Worm (Caenorhabditis elegans) whole organism, L3 larva: ENCODE results near the gene cest-17.

Source experiments
- R02D3.7 ChIP-seq: fragments of 150-350 bp; optimal IDR thresholded peaks from 2 replicates; lab custom pipeline; 2014; ENCODE audit warnings: missing biosample characterization, missing genetic modification characterization
- ZK546.5 ChIP-seq: sonication (generic microtip); optimal IDR thresholded peaks from 2 replicates; lab custom pipeline; 2017; ENCODE audit warnings: missing biosample characterization, missing genetic modification characterization
- aly-2 ChIP-seq: fragments of 150-350 bp; optimal IDR thresholded peaks from 2 replicates; lab custom pipeline; 2014; ENCODE audit warnings: missing biosample characterization, missing genetic modification characterization
- ama-1 ChIP-seq: fragments of 150-350 bp; optimal IDR thresholded peaks from 2 replicates; lab custom pipeline; 2018
- ceh-28 ChIP-seq: fragments of 150-350 bp; optimal IDR thresholded peaks from 2 replicates; lab custom pipeline; 2014; ENCODE audit warnings: missing biosample characterization, missing genetic modification reagents, missing genetic modification characterization
- daf-12 ChIP-seq: fragments of 150-350 bp; optimal IDR thresholded peaks from 2 replicates; lab custom pipeline; 2014; ENCODE audit warnings: missing biosample characterization, missing genetic modification reagents, missing genetic modification characterization
- egl-27 ChIP-seq: sonication (generic microtip); optimal IDR thresholded peaks from 4 replicates; lab custom pipeline; 2017; ENCODE audit warnings: missing biosample characterization, missing genetic modification reagents, missing genetic modification characterization
- elt-1 ChIP-seq: fragments of 150-350 bp; optimal IDR thresholded peaks from 2 replicates; lab custom pipeline; 2014; ENCODE audit warnings: missing biosample characterization, missing genetic modification characterization
- elt-2 ChIP-seq: sonication (generic microtip); optimal IDR thresholded peaks from 2 replicates; lab custom pipeline; 2016; ENCODE audit warnings: missing genetic modification reagents, mild to moderate bottlenecking, missing genetic modification characterization, missing compliant biosample characterization
- elt-3 ChIP-seq, 3 experiments: fragments of 150-350 bp in 1 of 3; sonication (generic microtip) in 2 of 3; optimal IDR thresholded peaks; 2 replicates in 2 of 3; 4 replicates in 1 of 3; lab custom pipeline; 2014 to 2017; ENCODE audit warnings: missing biosample characterization in 3 of 3, missing genetic modification characterization in 3 of 3
- hmg-11 ChIP-seq: sonication (generic microtip); optimal IDR thresholded peaks from 2 replicates; lab custom pipeline; 2016; ENCODE audit warnings: missing genetic modification characterization, missing compliant biosample characterization
- lin-15B ChIP-seq: fragments of 150-350 bp; optimal IDR thresholded peaks from 2 replicates; lab custom pipeline; 2014; ENCODE audit warnings: missing biosample characterization, missing genetic modification characterization
- lsy-12 ChIP-seq: sonication (generic microtip); optimal IDR thresholded peaks from 2 replicates; lab custom pipeline; 2016; ENCODE audit warnings: mild to moderate bottlenecking, missing genetic modification characterization, missing compliant biosample characterization
- mdl-1 ChIP-seq: fragments of 150-350 bp; optimal IDR thresholded peaks from 2 replicates; lab custom pipeline; 2014; ENCODE audit warnings: missing biosample characterization, missing genetic modification characterization
- mml-1 ChIP-seq: fragments of 150-350 bp; sonication (generic microtip); optimal IDR thresholded peaks from 3 replicates; lab custom pipeline; 2014; ENCODE audit warnings: missing biosample characterization, missing genetic modification characterization
- nhr-11 ChIP-seq: fragments of 150-350 bp; optimal IDR thresholded peaks from 2 replicates; lab custom pipeline; 2014; ENCODE audit warnings: missing biosample characterization, missing genetic modification characterization
- nhr-12 ChIP-seq: fragments of 150-350 bp; optimal IDR thresholded peaks from 2 replicates; lab custom pipeline; 2014; ENCODE audit warnings: missing biosample characterization, missing genetic modification characterization
- nhr-25 ChIP-seq: sonication (generic microtip); optimal IDR thresholded peaks from 2 replicates; lab custom pipeline; 2017; ENCODE audit warnings: missing biosample characterization, missing genetic modification characterization
- nhr-43 ChIP-seq: sonication (generic microtip); optimal IDR thresholded peaks from 2 replicates; lab custom pipeline; 2016; ENCODE audit warnings: mild to moderate bottlenecking, missing genetic modification characterization, missing compliant biosample characterization; ENCODE audit not compliant: poor library complexity, severe bottlenecking
- nhr-67 ChIP-seq: fragments of 150-350 bp; optimal IDR thresholded peaks from 2 replicates; lab custom pipeline; 2014; ENCODE audit warnings: missing biosample characterization, missing genetic modification characterization
- nhr-76 ChIP-seq: fragments of 150-350 bp; sonication (generic microtip); optimal IDR thresholded peaks from 5 replicates; lab custom pipeline; 2014; ENCODE audit warnings: missing biosample characterization, missing genetic modification characterization
- nhr-77 ChIP-seq: fragments of 150-350 bp; optimal IDR thresholded peaks from 2 replicates; lab custom pipeline; 2014; ENCODE audit warnings: missing biosample characterization, missing genetic modification characterization
- pha-4 ChIP-seq: fragments of 150-350 bp; optimal IDR thresholded peaks from 2 replicates; lab custom pipeline; 2014; ENCODE audit warnings: missing biosample characterization, missing genetic modification reagents, missing genetic modification characterization
- pqm-1 ChIP-seq: fragments of 150-350 bp; optimal IDR thresholded peaks from 2 replicates; lab custom pipeline; 2017; ENCODE audit warnings: missing biosample characterization, missing genetic modification characterization, inconsistent platforms
- snpc-4 ChIP-seq: fragments of 150-350 bp; optimal IDR thresholded peaks from 2 replicates; lab custom pipeline; 2014; ENCODE audit warnings: missing biosample characterization, missing genetic modification characterization
- tbx-2 ChIP-seq: sonication (generic microtip); optimal IDR thresholded peaks from 2 replicates; lab custom pipeline; 2016; ENCODE audit warnings: mild to moderate bottlenecking, missing genetic modification characterization, missing compliant biosample characterization
- unc-39 ChIP-seq: sonication (generic microtip); optimal IDR thresholded peaks from 4 replicates; lab custom pipeline; 2017; ENCODE audit warnings: missing biosample characterization, missing genetic modification characterization
- unc-62 ChIP-seq: fragments of 150-350 bp; sonication (generic microtip); optimal IDR thresholded peaks from 4 replicates; lab custom pipeline; 2014; ENCODE audit warnings: missing biosample characterization, missing genetic modification reagents, missing genetic modification characterization
- ztf-11 ChIP-seq: fragments of 150-350 bp; optimal IDR thresholded peaks from 2 replicates; lab custom pipeline; 2014; ENCODE audit warnings: missing biosample characterization, missing genetic modification characterization

cest-17 gene

ce11 chrV:8203085-8203643 is at the start of gene cest-17:
cest-17 (plus strand) TSS chrV:8203332.
- TF ChIP-seq pqm-1 (tag; lab: Kevin White, UChicago) (peak; percentile 16), nhr-43 (tag; lab: Kevin White, UChicago) (no peak), pha-4 (peak; percentile 76), elt-2 (tag; lab: Kevin White, UChicago) (peak; percentile 21), nhr-77 (tag; lab: Kevin White, UChicago) (no peak)

- TF ChIP-seq ZK546.5 (tag; lab: Kevin White, UChicago) = no peak
- no peak for TF ChIP-seq nhr-43 (tag; lab: Kevin White, UChicago)
- TF ChIP-seq pqm-1 (tag; lab: Kevin White, UChicago) = no peak
- no peak for TF ChIP-seq nhr-67 (tag; lab: Kevin White, UChicago)
- no peak for TF ChIP-seq lsy-12
- no peak for TF ChIP-seq tbx-2
- no peak for TF ChIP-seq daf-12 (tag; lab: Kevin White, UChicago)
- TF ChIP-seq pha-4 = no peak
- no peak for TF ChIP-seq unc-39 (tag; lab: Kevin White, UChicago)
- TF ChIP-seq aly-2 (tag; lab: Kevin White, UChicago) = no peak
- no peak for TF ChIP-seq ztf-11
- TF ChIP-seq nhr-25 = no peak
- no peak for TF ChIP-seq lin-15B (tag; lab: Kevin White, UChicago)
- no peak for TF ChIP-seq snpc-4 (tag; lab: Kevin White, UChicago)
- no peak for TF ChIP-seq elt-3 (tag; optimal IDR thresholded peaks at IDR 0.05; lab: Kevin White, UChicago)
Observed at ce11 chrV:8155743-8156142, 47.4 kb upstream of the cest-17 start.

ce11 chrV:8157446-8157845 is 45.7 kb upstream of the cest-17 start, which contains the start of gene sul-2:
sul-2 (plus strand) TSS chrV:8157746.
- TF ChIP-seq nhr-43 (tag; lab: Kevin White, UChicago) = no peak
- TF ChIP-seq elt-2 (tag; lab: Kevin White, UChicago) = no peak
- no peak for TF ChIP-seq R02D3.7 (tag; lab: Kevin White, UChicago)
- TF ChIP-seq unc-39 (tag; lab: Kevin White, UChicago) = no peak
- TF ChIP-seq aly-2 (tag; lab: Kevin White, UChicago) = no peak
- TF ChIP-seq ama-1 (lab: Kevin White, UChicago) = no peak
- TF ChIP-seq lin-15B (tag; lab: Kevin White, UChicago) = no peak
- TF ChIP-seq nhr-11 = no peak
- no peak for TF ChIP-seq ceh-28 (tag; lab: Kevin White, UChicago)
- TF ChIP-seq unc-62 (GFP tag; lab: Kevin White, UChicago) = no peak
- TF ChIP-seq nhr-25 = no peak
- no peak for TF ChIP-seq elt-1 (tag; lab: Kevin White, UChicago)
- no peak for TF ChIP-seq nhr-76 (tag; lab: Kevin White, UChicago)
- TF ChIP-seq nhr-12 (tag; lab: Kevin White, UChicago) = no peak

ce11 chrV:8159629-8160028 is 43.5 kb upstream of the cest-17 start, which contains the start of gene F20D6.6:
F20D6.6 (plus strand) TSS chrV:8159929.
- TF ChIP-seq elt-1 (tag; lab: Kevin White, UChicago) (no peak), mdl-1 (tag; lab: Kevin White, UChicago) (no peak)

- TF ChIP-seq pqm-1 (tag; lab: Kevin White, UChicago) = peak; percentile 83
- TF ChIP-seq egl-27 (tag; lab: Kevin White, UChicago) = no peak
- peak; percentile 61 for TF ChIP-seq elt-2 (tag; lab: Kevin White, UChicago)
Observed at ce11 chrV:8161699-8162098, 41.4 kb upstream of the cest-17 start, which contains the start of gene F20D6.5. F20D6.5 (plus strand) TSS chrV:8161957.

- TF ChIP-seq hmg-11 (tag; lab: Kevin White, UChicago) = no peak
- TF ChIP-seq pha-4 = peak; percentile 7
- no peak for TF ChIP-seq mml-1 (tag; lab: Kevin White, UChicago)
Observed at ce11 chrV:8163199-8163598, 39.9 kb upstream of the cest-17 start.
